Fruit fly (Drosophila melanogaster) whole organism, prepupa: ENCODE measurements around the gene GluRIIA.

Experiments used
- Blimp-1 ChIP-seq: fragments of 200-800 bp; sonication (Bioruptor generic); optimal IDR thresholded peaks from 3 replicates; lab custom pipeline; 2017; ENCODE audit warnings: missing biosample characterization, missing genetic modification characterization, mild to moderate bottlenecking, moderate library complexity, missing genetic modification reagents
- CG10669 ChIP-seq: fragments of 200-800 bp; sonication (Bioruptor generic); optimal IDR thresholded peaks from 3 replicates; lab custom pipeline; 2018; ENCODE audit warnings: missing biosample characterization, mild to moderate bottlenecking, missing genetic modification characterization, moderate library complexity
- CG15336 ChIP-seq: fragments of 200-800 bp; sonication (Bioruptor generic); IDR thresholded peaks from 2 replicates; pipeline ENCODE4 v1.3.6; 2022; ENCODE audit warnings: missing biosample characterization, missing genetic modification characterization
- CG1621 ChIP-seq: fragments of 200-800 bp; sonication (Bioruptor generic); optimal IDR thresholded peaks from 3 replicates; lab custom pipeline; 2018; ENCODE audit warnings: missing biosample characterization, mild to moderate bottlenecking, missing genetic modification characterization
- CG3032 ChIP-seq: fragments of 200-800 bp; optimal IDR thresholded peaks from 2 replicates; lab custom pipeline; 2019; ENCODE audit warnings: missing biosample characterization, mild to moderate bottlenecking, missing genetic modification characterization, moderate library complexity
- CG34406 ChIP-seq: fragments of 200-800 bp; sonication (Bioruptor generic); optimal IDR thresholded peaks from 3 replicates; lab custom pipeline; 2016; ENCODE audit warnings: missing biosample characterization, missing genetic modification characterization
- CG4318 ChIP-seq: fragments of 200-800 bp; sonication (Bioruptor generic); optimal IDR thresholded peaks from 3 replicates; lab custom pipeline; 2017; ENCODE audit warnings: missing biosample characterization, mild to moderate bottlenecking, missing genetic modification characterization
- CG6163 ChIP-seq: fragments of 200-800 bp; sonication (Bioruptor generic); IDR thresholded peaks from 3 replicates; pipeline ENCODE4 v1.3.6; 2022; ENCODE audit warnings: missing biosample characterization, missing genetic modification characterization
- CG6276 ChIP-seq: fragments of 200-800 bp; sonication (Bioruptor generic); optimal IDR thresholded peaks from 2 replicates; lab custom pipeline; 2017; ENCODE audit warnings: missing biosample characterization, mild to moderate bottlenecking, missing genetic modification characterization
- CG6808 ChIP-seq: fragments of 200-800 bp; sonication (Bioruptor generic); optimal IDR thresholded peaks from 3 replicates; lab custom pipeline; 2017; ENCODE audit warnings: missing biosample characterization, missing genetic modification characterization, mild to moderate bottlenecking, moderate library complexity, missing genetic modification reagents
- CG6854 ChIP-seq: fragments of 200-800 bp; sonication (Bioruptor generic); optimal IDR thresholded peaks from 2 replicates; lab custom pipeline; 2017; ENCODE audit warnings: missing biosample characterization, mild to moderate bottlenecking, missing genetic modification characterization
- CG7368 ChIP-seq: fragments of 200-800 bp; sonication (Bioruptor generic); optimal IDR thresholded peaks from 3 replicates; lab custom pipeline; 2016; ENCODE audit warnings: missing biosample characterization, missing genetic modification characterization
- CG8119 ChIP-seq: fragments of 200-800 bp; sonication (Bioruptor generic); IDR thresholded peaks from 3 replicates; pipeline ENCODE4 v1.3.6; 2022; ENCODE audit warnings: missing biosample characterization, missing genetic modification characterization
- Eip93F ChIP-seq: fragments of 200-800 bp; sonication (Bioruptor generic); optimal IDR thresholded peaks from 2 replicates; lab custom pipeline; 2016; ENCODE audit warnings: missing biosample characterization, mild to moderate bottlenecking, missing genetic modification characterization
- Gug ChIP-seq: fragments of 200-800 bp; sonication (Bioruptor generic); IDR thresholded peaks from 2 replicates; pipeline ENCODE4 v1.3.6; 2022; ENCODE audit warnings: missing biosample characterization, missing genetic modification characterization
- Hr38 ChIP-seq: sonication (Bioruptor generic); optimal IDR thresholded peaks from 2 replicates; lab custom pipeline; 2016; ENCODE audit warnings: missing biosample characterization, missing genetic modification characterization
- Lpt ChIP-seq: fragments of 200-800 bp; sonication (Bioruptor generic); optimal IDR thresholded peaks from 3 replicates; lab custom pipeline; 2016; ENCODE audit warnings: missing biosample characterization, missing genetic modification characterization
- Met ChIP-seq: fragments of 200-800 bp; sonication (Bioruptor generic); optimal IDR thresholded peaks from 3 replicates; lab custom pipeline; 2016; ENCODE audit warnings: missing biosample characterization, missing genetic modification characterization
- Sox102F ChIP-seq: fragments of 200-800 bp; sonication (Bioruptor generic); optimal IDR thresholded peaks from 2 replicates; lab custom pipeline; 2016; ENCODE audit warnings: missing biosample characterization, mild to moderate bottlenecking, missing genetic modification characterization
- Sox15 ChIP-seq: fragments of 200-800 bp; sonication (Bioruptor generic); optimal IDR thresholded peaks from 3 replicates; lab custom pipeline; 2016; ENCODE audit warnings: missing biosample characterization, missing genetic modification characterization
- achi ChIP-seq: fragments of 200-800 bp; sonication (Bioruptor generic); optimal IDR thresholded peaks from 3 replicates; lab custom pipeline; 2016; ENCODE audit warnings: missing biosample characterization, missing genetic modification characterization
- acj6 ChIP-seq: fragments of 200-800 bp; sonication (Bioruptor generic); optimal IDR thresholded peaks from 3 replicates; lab custom pipeline; 2016; ENCODE audit warnings: missing biosample characterization, missing genetic modification characterization
- cyc ChIP-seq: fragments of 200-800 bp; sonication (Bioruptor generic); optimal IDR thresholded peaks from 3 replicates; lab custom pipeline; 2016; ENCODE audit warnings: missing biosample characterization, missing genetic modification characterization
- dac ChIP-seq: fragments of 200-800 bp; sonication (Bioruptor generic); optimal IDR thresholded peaks from 2 replicates; lab custom pipeline; 2017; ENCODE audit warnings: missing biosample characterization, mild to moderate bottlenecking, missing genetic modification characterization
- dsx ChIP-seq: fragments of 200-800 bp; optimal IDR thresholded peaks from 3 replicates; lab custom pipeline; 2019; ENCODE audit warnings: missing biosample characterization, mild to moderate bottlenecking, missing genetic modification characterization, moderate library complexity; ENCODE audit not compliant: poor library complexity, severe bottlenecking
- eg ChIP-seq: fragments of 200-800 bp; sonication (Bioruptor generic); IDR thresholded peaks from 3 replicates; pipeline ENCODE4 v1.3.6; 2022; ENCODE audit warnings: missing biosample characterization, missing genetic modification characterization
- fd59A ChIP-seq: fragments of 200-800 bp; sonication (Bioruptor generic); optimal IDR thresholded peaks from 2 replicates; lab custom pipeline; 2017; ENCODE audit warnings: missing biosample characterization, mild to moderate bottlenecking, missing genetic modification characterization, missing genetic modification reagents
- fkh ChIP-seq: fragments of 200-800 bp; sonication (Bioruptor generic); optimal IDR thresholded peaks from 3 replicates; lab custom pipeline; 2017; ENCODE audit warnings: missing biosample characterization, mild to moderate bottlenecking, missing genetic modification characterization, moderate library complexity
- salr ChIP-seq, 2 experiments: fragments of 200-800 bp; sonication (Bioruptor generic); optimal IDR thresholded peaks; 3 replicates each; lab custom pipeline; 2016 to 2018; ENCODE audit warnings: missing biosample characterization in 2 of 2, missing genetic modification characterization in 2 of 2, mild to moderate bottlenecking in 1 of 2
- spab ChIP-seq: fragments of 200-800 bp; sonication (Bioruptor generic); optimal IDR thresholded peaks from 2 replicates; lab custom pipeline; 2017; ENCODE audit warnings: missing biosample characterization, mild to moderate bottlenecking, missing genetic modification characterization, missing genetic modification reagents
- ss ChIP-seq, 2 experiments: fragments of 200-800 bp; sonication (Bioruptor generic); optimal IDR thresholded peaks; 2 replicates in 1 of 2; 3 replicates in 1 of 2; lab custom pipeline; 2017 to 2018; ENCODE audit warnings: mild to moderate bottlenecking in 2 of 2, missing biosample characterization in 2 of 2, missing genetic modification characterization in 2 of 2, moderate library complexity in 1 of 2
- svp ChIP-seq: fragments of 200-800 bp; sonication (Bioruptor generic); peaks from one replicate; lab custom pipeline; 2016; ENCODE audit warnings: missing biosample characterization, missing genetic modification characterization
- topi ChIP-seq: fragments of 200-800 bp; sonication (Bioruptor generic); optimal IDR thresholded peaks from 3 replicates; lab custom pipeline; 2016; ENCODE audit warnings: missing biosample characterization, missing genetic modification characterization

GluRIIA gene

DNA sequence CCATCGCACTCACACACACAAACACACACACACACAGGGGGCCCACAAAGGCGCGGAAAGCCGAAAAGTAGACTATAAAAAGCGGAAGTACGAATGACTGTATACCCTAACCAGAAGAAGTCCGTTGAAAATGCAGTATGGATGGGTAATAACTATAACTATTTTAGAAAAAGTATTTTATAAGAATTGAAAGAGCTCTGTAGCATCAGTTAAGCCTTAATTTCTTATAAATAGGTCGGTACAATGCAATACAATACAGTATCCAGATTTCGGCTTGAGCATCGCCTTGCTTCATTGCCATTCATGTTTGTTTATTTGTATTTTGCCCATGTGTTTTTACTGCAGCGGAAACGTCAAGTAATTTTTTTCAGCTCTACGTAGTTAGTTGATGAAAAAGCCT is 14.6 kb downstream of the GluRIIA start (continued):
- TF ChIP-seq CG6163 = peak; percentile 55; the same call in 2 of the 3 replicates
- TF ChIP-seq fd59A (GFP tag; lab: Kevin White, UChicago) = peak; percentile 36
- TF ChIP-seq Eip93F (GFP tag; lab: Kevin White, UChicago) = no peak
- no peak for TF ChIP-seq CG15336
- TF ChIP-seq CG6808 (GFP tag; lab: Kevin White, UChicago) = peak; percentile 11
- TF ChIP-seq topi = peak; percentile 25
- no peak for TF ChIP-seq Blimp-1
- TF ChIP-seq CG1621 (tag; lab: Kevin White, UChicago) = peak; percentile 18
- peak; percentile 45 for TF ChIP-seq dsx (GFP tag; lab: Kevin White, UChicago)
- no peak for TF ChIP-seq Hr38
- no peak for TF ChIP-seq CG6854 (GFP tag; lab: Kevin White, UChicago)
- TF ChIP-seq CG34406 = peak; percentile 12
- TF ChIP-seq Lpt (GFP tag; lab: Kevin White, UChicago) = no peak
- TF ChIP-seq salr (GFP tag; optimal IDR thresholded peaks at IDR 0.05; lab: Kevin White, UChicago) = peak in 1 of 2 experiments; percentile 26
- peak; percentile 33 for TF ChIP-seq CG4318 (GFP tag; lab: Kevin White, UChicago)
- TF ChIP-seq Sox15 = no peak
- TF ChIP-seq CG10669 (GFP tag; lab: Kevin White, UChicago) = peak; percentile 42
- peak; percentile 60; the same call in 2 of the 3 replicates for TF ChIP-seq CG8119 (GFP tag; lab: Robert Waterston, UW)
- TF ChIP-seq CG7368 (GFP tag; lab: Kevin White, UChicago) = peak; percentile 21
- TF ChIP-seq Sox102F (GFP tag; lab: Kevin White, UChicago) = peak; percentile 39
- peak; percentile 31 for TF ChIP-seq achi (GFP tag; lab: Kevin White, UChicago)
- no peak for TF ChIP-seq dac (GFP tag; lab: Kevin White, UChicago)
- TF ChIP-seq CG6276 (GFP tag; lab: Kevin White, UChicago) = no peak
- TF ChIP-seq acj6 (GFP tag; lab: Kevin White, UChicago) = peak; percentile 57
- TF ChIP-seq eg (GFP tag; lab: Robert Waterston, UW) = peak; percentile 60; the same call in 2 of the 3 replicates
- TF ChIP-seq spab (GFP tag; lab: Kevin White, UChicago) = peak; percentile 13
- TF ChIP-seq CG3032 (tag; lab: Kevin White, UChicago) = no peak
- TF ChIP-seq ss (GFP tag; optimal IDR thresholded peaks at IDR 0.05; lab: Kevin White, UChicago) = no peak

DNA sequence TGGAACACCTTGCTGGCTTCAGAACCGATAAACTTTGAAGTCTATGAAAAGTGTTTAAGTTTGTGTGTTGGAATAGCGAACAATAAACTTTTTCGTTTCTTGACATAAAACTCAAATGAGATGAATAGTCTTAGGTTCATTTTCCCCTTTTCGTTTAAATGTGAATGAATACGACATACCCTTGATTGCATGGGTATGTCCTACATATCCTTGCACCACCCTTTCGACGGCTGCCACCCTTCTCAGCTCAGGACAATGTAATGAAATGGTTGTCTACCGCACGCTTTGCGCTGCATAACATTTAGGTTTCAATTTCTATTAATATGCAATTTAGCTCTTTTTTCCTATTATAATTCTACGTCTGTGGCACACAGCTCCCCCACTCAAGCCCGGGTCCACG is 26.1 kb downstream of the GluRIIA start, which contains the start of gene CG14011:
CG14011 (minus strand) TSS at position 101 of the 400 bp plus-strand sequence.
- TF ChIP-seq CG6276 (GFP tag; lab: Kevin White, UChicago) = no peak
- TF ChIP-seq fd59A (GFP tag; lab: Kevin White, UChicago) = no peak
- peak; percentile 6 for TF ChIP-seq svp (GFP tag; lab: Kevin White, UChicago)

DNA sequence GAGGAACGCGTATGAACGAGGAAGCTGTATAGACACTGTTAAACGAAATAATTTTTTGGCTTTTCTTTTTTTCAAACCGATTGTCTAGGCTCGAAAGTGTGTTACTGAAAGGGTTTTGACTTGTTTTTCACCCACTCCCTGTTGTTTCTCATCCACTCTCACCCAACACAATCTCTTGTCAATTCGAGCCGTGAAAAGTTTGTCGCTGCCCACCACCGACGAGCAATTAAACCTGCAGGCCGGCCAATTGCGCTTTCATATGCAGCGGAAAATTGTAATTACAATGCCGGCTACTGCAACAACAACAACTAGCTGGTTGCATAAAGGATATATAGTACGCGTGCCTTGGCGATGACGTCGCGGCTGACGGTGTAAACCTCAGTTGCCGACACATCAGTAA is 33.4 kb downstream of the GluRIIA start, which contains the start of gene CG7251:
CG7251 (minus strand) TSS at position 101 of the 400 bp plus-strand sequence.
- TF ChIP-seq CG4318 (GFP tag; lab: Kevin White, UChicago) (no peak), Gug (GFP tag; lab: Robert Waterston, UW) (no peak), CG6163 (no peak), cyc (no peak), topi (no peak)

DNA sequence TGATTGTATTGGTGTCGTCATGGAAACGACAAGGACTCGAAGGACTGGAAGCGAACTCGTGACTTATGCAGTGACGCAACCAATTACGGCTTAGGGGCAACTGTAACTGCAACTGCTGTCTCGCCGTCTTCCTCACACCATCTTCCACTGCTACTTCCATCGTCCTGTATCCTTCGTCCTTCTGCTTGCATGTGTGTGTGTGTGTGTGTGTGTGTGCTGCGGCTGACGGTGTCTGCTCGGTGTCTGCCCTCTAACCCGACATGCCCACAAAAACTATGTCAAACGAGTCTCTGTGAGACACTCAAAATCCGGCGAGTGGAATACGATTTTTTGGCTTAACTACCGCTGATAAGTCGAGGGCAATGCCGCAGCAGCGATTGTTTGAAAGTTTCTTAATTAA is 39.0 kb downstream of the GluRIIA start:
- TF ChIP-seq Hr38 (no peak), Met (GFP tag; lab: Kevin White, UChicago) (no peak), svp (GFP tag; lab: Kevin White, UChicago) (no peak), CG8119 (GFP tag; lab: Robert Waterston, UW) (no peak), CG15336 (no peak), Lpt (GFP tag; lab: Kevin White, UChicago) (no peak), CG6276 (GFP tag; lab: Kevin White, UChicago) (no peak), spab (GFP tag; lab: Kevin White, UChicago) (no peak), fkh (no peak)
- TF ChIP-seq, all 60 proteins: peak for 0
